Fruit fly (Drosophila melanogaster): ENCODE results near the gene eg.

eg gene

dm6 chr3L:21859299-21860052 lies 51.0 kb downstream of the eg start (continued):
- TF ChIP-seq Rx (GFP tag; IDR thresholded peaks at IDR 0.05) = no peak
- TF ChIP-seq CG12391 (tag; optimal IDR thresholded peaks at IDR 0.05) = no peak
- TF ChIP-seq tx (GFP tag; optimal IDR thresholded peaks at IDR 0.05) = no peak
- TF ChIP-seq Sox100B (GFP tag; optimal IDR thresholded peaks at IDR 0.05) = peak; percentile 59
- TF ChIP-seq CG14050 (GFP tag; IDR thresholded peaks at IDR 0.05) = no peak
- no peak for TF ChIP-seq CG12299 (tag; optimal IDR thresholded peaks at IDR 0.05)
- TF ChIP-seq lbe (GFP tag; optimal IDR thresholded peaks at IDR 0.05) = no peak
- TF ChIP-seq hth (optimal IDR thresholded peaks at IDR 0.05) = no peak
- no peak for TF ChIP-seq CG17802 (tag; optimal IDR thresholded peaks at IDR 0.05)
- no peak for TF ChIP-seq insv (GFP tag; optimal IDR thresholded peaks at IDR 0.05)
- no peak for TF ChIP-seq CG17568 (GFP tag; optimal IDR thresholded peaks at IDR 0.05)
- no peak for TF ChIP-seq corto (GFP tag; optimal IDR thresholded peaks at IDR 0.05)
- TF ChIP-seq btn (GFP tag; optimal IDR thresholded peaks at IDR 0.05) = no peak
- no peak for TF ChIP-seq ci (GFP tag; IDR thresholded peaks at IDR 0.05)
- TF ChIP-seq CG10366 (GFP tag; IDR thresholded peaks at IDR 0.05) = no peak
- TF ChIP-seq YL-1 (GFP tag; optimal IDR thresholded peaks at IDR 0.05) = no peak
- TF ChIP-seq Poxn (GFP tag; IDR thresholded peaks at IDR 0.05) = no peak
- no peak for TF ChIP-seq CG8290 (GFP tag; optimal IDR thresholded peaks at IDR 0.05)
- no peak for TF ChIP-seq CG8290 (tag; optimal IDR thresholded peaks at IDR 0.05)
- TF ChIP-seq luna (GFP tag; optimal IDR thresholded peaks at IDR 0.05) = no peak
- no peak for TF ChIP-seq Ets97D (GFP tag; optimal IDR thresholded peaks at IDR 0.05)
- no peak for TF ChIP-seq CG5245 (GFP tag; optimal IDR thresholded peaks at IDR 0.05)
- TF ChIP-seq CoRest (tag; optimal IDR thresholded peaks at IDR 0.05) = peak; percentile 64
- TF ChIP-seq CHES-1-like (GFP tag; optimal IDR thresholded peaks at IDR 0.05) = no peak
- TF ChIP-seq CG10654 (GFP tag; optimal IDR thresholded peaks at IDR 0.05) = no peak
- peak; percentile 38 for TF ChIP-seq Sox102F (GFP tag; optimal IDR thresholded peaks at IDR 0.05)
- no peak for TF ChIP-seq cg (GFP tag; optimal IDR thresholded peaks at IDR 0.05)
- no peak for TF ChIP-seq CG13287 (GFP tag; IDR thresholded peaks at IDR 0.05; ENCODE audit: partially characterized antibody)
- TF ChIP-seq gce (GFP tag; IDR thresholded peaks at IDR 0.05) = no peak
- no peak for TF ChIP-seq zen (tag; optimal IDR thresholded peaks at IDR 0.05)
- TF ChIP-seq sc (optimal IDR thresholded peaks at IDR 0.05) = no peak
- peak; percentile 9 for TF ChIP-seq sc (GFP tag; optimal IDR thresholded peaks at IDR 0.05)
- TF ChIP-seq scrt (GFP tag; optimal IDR thresholded peaks at IDR 0.05) = peak; percentile 28
- TF ChIP-seq ranshi (GFP tag; IDR thresholded peaks at IDR 0.05) = no peak
- TF ChIP-seq CG4854 (GFP tag; optimal IDR thresholded peaks at IDR 0.05) = no peak
- peak; percentile 48; the same call in 1 of the 3 replicates for TF ChIP-seq dysf (GFP tag; IDR thresholded peaks at IDR 0.05)
- peak; percentile 14 for TF ChIP-seq CG8388 (GFP tag; optimal IDR thresholded peaks at IDR 0.05)
- no peak for TF ChIP-seq Sry-δ (GFP tag; optimal IDR thresholded peaks at IDR 0.05)
- TF ChIP-seq Oli (tag; optimal IDR thresholded peaks at IDR 0.05) = peak; percentile 58
- no peak for TF ChIP-seq CrebB (tag; optimal IDR thresholded peaks at IDR 0.05)
- no peak for TF ChIP-seq NC2α (GFP tag; optimal IDR thresholded peaks at IDR 0.05)
- peak; percentile 25 for TF ChIP-seq Ssrp (tag; optimal IDR thresholded peaks at IDR 0.05)
- no peak for TF ChIP-seq CG5953 (GFP tag; IDR thresholded peaks at IDR 0.05)
- TF ChIP-seq CG17612 (GFP tag; IDR thresholded peaks at IDR 0.05) = no peak
- TF ChIP-seq CG4328 (GFP tag; optimal IDR thresholded peaks at IDR 0.05) = peak; percentile 0
- TF ChIP-seq MTF-1 (GFP tag; optimal IDR thresholded peaks at IDR 0.05; ENCODE audit: borderline replicate concordance) = no peak
- TF ChIP-seq sqz (GFP tag; optimal IDR thresholded peaks at IDR 0.05) = no peak
- peak; percentile 30 for TF ChIP-seq caup (GFP tag; optimal IDR thresholded peaks at IDR 0.05; ENCODE audit: severe bottlenecking)
- TF ChIP-seq vfl (GFP tag; optimal IDR thresholded peaks at IDR 0.05) = no peak
- no peak for TF ChIP-seq br (optimal IDR thresholded peaks at IDR 0.05)
- TF ChIP-seq CG15479 (GFP tag; optimal IDR thresholded peaks at IDR 0.05) = no peak

Data from whole organism, embryonic.